Fruit fly (Drosophila melanogaster) S2 (cell line): ENCODE results near the gene Rh5.
"Not testable (repeated sequence)": the region's sequence is repeated elsewhere in the genome, so short reads cannot be mapped to it uniquely, and the experiment has no call there.

ENCODE experiments used
- CG8478 ChIP-seq: fragments of >200 bp; optimal IDR thresholded peaks from 2 replicates; lab custom pipeline; 2018
- CTCF ChIP-seq, 2 experiments: fragments of >200 bp; optimal IDR thresholded peaks; 2 replicates each; lab custom pipeline; 2018

- TF ChIP-seq CG8478 (lab: Kevin White, UChicago); CTCF (optimal IDR thresholded peaks at IDR 0.05; lab: Kevin White, UChicago): not testable (repeated sequence)
Observed at dm6 chr2L:11995332-11995790, 12.6 kb upstream of the Rh5 start, which contains the start of the genes CG18789 and Qtzl.
